Fruit fly (Drosophila melanogaster): ENCODE measurements around the gene CG11791.
A peak's percentile ranks its signal among the peaks of the same experiment; 100 is the strongest.

Gene CG11791

dm6 chr3R:25012016-25012415, 37.4 kb upstream of the CG11791 start:
- TF ChIP-seq CG33017 (tag; optimal IDR thresholded peaks at IDR 0.05) = no peak
- no peak for TF ChIP-seq kay (GFP tag; ENCODE audit: borderline replicate concordance)
- no peak for TF ChIP-seq Crg-1 (GFP tag; optimal IDR thresholded peaks at IDR 0.05)
- TF ChIP-seq CG7045 (GFP tag; optimal IDR thresholded peaks at IDR 0.05) = no peak
- no peak for TF ChIP-seq pad (GFP tag; optimal IDR thresholded peaks at IDR 0.05)
- TF ChIP-seq toe (GFP tag; optimal IDR thresholded peaks at IDR 0.05) = no peak
- TF ChIP-seq CG5204 (GFP tag; optimal IDR thresholded peaks at IDR 0.05) = no peak
- TF ChIP-seq bab1 (GFP tag; optimal IDR thresholded peaks at IDR 0.05) = no peak

DNA sequence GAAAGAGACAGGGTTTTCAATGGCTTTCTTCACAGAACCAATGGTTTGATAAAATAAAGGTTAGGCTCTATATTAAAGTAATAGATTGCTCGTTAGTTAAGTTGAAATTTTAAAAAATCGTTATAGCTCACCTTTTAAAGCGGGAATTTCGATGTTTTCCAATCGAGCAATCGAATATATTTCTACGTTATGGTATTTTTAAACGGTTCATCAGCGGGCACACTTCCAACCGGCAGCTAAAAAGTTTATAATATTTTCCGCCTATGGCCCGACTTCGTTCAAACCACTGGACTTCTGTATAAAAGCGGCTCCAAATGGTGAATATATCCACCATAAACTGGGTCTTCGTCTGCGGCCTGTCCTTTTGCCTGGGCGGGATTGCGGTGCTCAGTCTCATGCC, 26.4 kb upstream of the CG11791 start, which contains the start of gene beta4GalT7:
beta4GalT7 (plus strand) TSS at position 201 of the 400 bp plus-strand sequence.
- TF ChIP-seq CG7045 (GFP tag; optimal IDR thresholded peaks at IDR 0.05) (no peak), Crg-1 (GFP tag; optimal IDR thresholded peaks at IDR 0.05) (no peak), Mnt (GFP tag; optimal IDR thresholded peaks at IDR 0.05) (no peak), cnc (optimal IDR thresholded peaks at IDR 0.05) (no peak), bab1 (GFP tag; optimal IDR thresholded peaks at IDR 0.05) (no peak), toe (GFP tag; optimal IDR thresholded peaks at IDR 0.05) (no peak), kay (GFP tag; ENCODE audit: borderline replicate concordance) (no peak), CG11617 (GFP tag; optimal IDR thresholded peaks at IDR 0.05) (no peak)

- TF ChIP-seq CG7101 (tag; optimal IDR thresholded peaks at IDR 0.05) = peak; percentile 92
- TF ChIP-seq CG7045 (GFP tag; optimal IDR thresholded peaks at IDR 0.05) = peak; percentile 89
- no peak for TF ChIP-seq CG5204 (GFP tag; optimal IDR thresholded peaks at IDR 0.05)
- TF ChIP-seq Hr96 (GFP tag; optimal IDR thresholded peaks at IDR 0.05) = no peak
- TF ChIP-seq Mnt (GFP tag; optimal IDR thresholded peaks at IDR 0.05) = peak; percentile 85
- TF ChIP-seq CG11617 (GFP tag; optimal IDR thresholded peaks at IDR 0.05) = peak; percentile 92
- peak; percentile 65 for TF ChIP-seq ovo (GFP tag; optimal IDR thresholded peaks at IDR 0.05)
- no peak for TF ChIP-seq kay (GFP tag; ENCODE audit: borderline replicate concordance)
- TF ChIP-seq Crg-1 (GFP tag; optimal IDR thresholded peaks at IDR 0.05) = peak; percentile 80
- peak; percentile 91 for TF ChIP-seq CG33017 (tag; optimal IDR thresholded peaks at IDR 0.05)
- peak; percentile 67 for TF ChIP-seq tj (GFP tag; optimal IDR thresholded peaks at IDR 0.05)
- peak; percentile 83 for TF ChIP-seq CG14711 (tag; optimal IDR thresholded peaks at IDR 0.05)
- TF ChIP-seq cic (GFP tag; optimal IDR thresholded peaks at IDR 0.05) = peak; percentile 67
- TF ChIP-seq toe (GFP tag; optimal IDR thresholded peaks at IDR 0.05) = no peak
- TF ChIP-seq cnc (optimal IDR thresholded peaks at IDR 0.05) = no peak
- peak; percentile 94 for TF ChIP-seq bab1 (GFP tag; optimal IDR thresholded peaks at IDR 0.05)
- peak; percentile 93 for TF ChIP-seq CG1620 (GFP tag; optimal IDR thresholded peaks at IDR 0.05)
- peak; percentile 74 for TF ChIP-seq pad (GFP tag; optimal IDR thresholded peaks at IDR 0.05)
- peak; percentile 88 for TF ChIP-seq CG12768 (GFP tag; optimal IDR thresholded peaks at IDR 0.05)
- peak; percentile 85 for TF ChIP-seq Clk (GFP tag; optimal IDR thresholded peaks at IDR 0.05)
These were observed 24.4 kb upstream of the CG11791 start, which contains the start of the genes EMC6 and Hr96 for dm6 chr3R:25024895-25025557. Gene EMC6, minus strand, starts transcription at chr3R:25025017. Gene Hr96, plus strand, starts transcription at chr3R:25025235.

dm6 chr3R:25027281-25028219, 21.9 kb upstream of the CG11791 start:
- no peak for TF ChIP-seq CG1620 (GFP tag; optimal IDR thresholded peaks at IDR 0.05)
- no peak for TF ChIP-seq cic (GFP tag; optimal IDR thresholded peaks at IDR 0.05)
- peak; percentile 28 for TF ChIP-seq CG7045 (GFP tag; optimal IDR thresholded peaks at IDR 0.05)
- no peak for TF ChIP-seq CG33017 (tag; optimal IDR thresholded peaks at IDR 0.05)
- peak; percentile 10 for TF ChIP-seq tj (GFP tag; optimal IDR thresholded peaks at IDR 0.05)
- TF ChIP-seq Mnt (GFP tag; optimal IDR thresholded peaks at IDR 0.05) = peak; percentile 34
- peak; percentile 95 for TF ChIP-seq kay (GFP tag; ENCODE audit: borderline replicate concordance)
- TF ChIP-seq CG7101 (tag; optimal IDR thresholded peaks at IDR 0.05) = peak; percentile 42
- TF ChIP-seq ovo (GFP tag; optimal IDR thresholded peaks at IDR 0.05) = no peak
- peak; percentile 74 for TF ChIP-seq CG11617 (GFP tag; optimal IDR thresholded peaks at IDR 0.05)
- TF ChIP-seq Crg-1 (GFP tag; optimal IDR thresholded peaks at IDR 0.05) = no peak
- peak; percentile 8 for TF ChIP-seq CG14711 (tag; optimal IDR thresholded peaks at IDR 0.05)
- peak; percentile 41 for TF ChIP-seq pad (GFP tag; optimal IDR thresholded peaks at IDR 0.05)
- no peak for TF ChIP-seq bab1 (GFP tag; optimal IDR thresholded peaks at IDR 0.05)
- no peak for TF ChIP-seq Clk (GFP tag; optimal IDR thresholded peaks at IDR 0.05)
- peak; percentile 40 for TF ChIP-seq CG12768 (GFP tag; optimal IDR thresholded peaks at IDR 0.05)

DNA sequence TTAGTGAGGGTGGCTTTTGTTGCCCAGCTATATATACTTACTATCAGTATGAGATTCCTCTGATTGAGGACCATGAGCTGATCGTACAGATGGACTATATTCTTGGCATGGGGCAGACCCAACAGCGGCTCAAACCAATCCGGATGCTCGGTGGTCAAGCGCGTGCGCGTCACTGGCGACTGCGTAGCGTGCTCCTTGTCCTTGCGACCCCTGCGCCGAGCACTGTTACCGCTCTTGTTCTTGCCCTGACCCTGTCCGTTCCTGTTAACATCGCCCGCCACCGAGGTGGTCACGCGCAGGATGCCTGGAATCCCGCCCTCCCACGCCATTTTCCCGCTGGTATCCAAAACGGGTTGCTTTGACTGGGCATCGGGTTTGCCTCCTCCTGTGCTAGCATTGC, 16.7 kb upstream of the CG11791 start:
- TF ChIP-seq Clk (GFP tag; optimal IDR thresholded peaks at IDR 0.05) (no peak), cnc (optimal IDR thresholded peaks at IDR 0.05) (peak in 1 of 2 experiments; percentile 56)

dm6 chr3R:25033142-25033586, 16.3 kb upstream of the CG11791 start, which contains the start of gene Smg6:
Gene Smg6, minus strand, starts transcription at chr3R:25033465.
- peak; percentile 39 for TF ChIP-seq cic (GFP tag; optimal IDR thresholded peaks at IDR 0.05)
- TF ChIP-seq tj (GFP tag; optimal IDR thresholded peaks at IDR 0.05) = peak; percentile 98
- peak; percentile 35 for TF ChIP-seq Mnt (GFP tag; optimal IDR thresholded peaks at IDR 0.05)
- peak; percentile 31 for TF ChIP-seq CG11617 (GFP tag; optimal IDR thresholded peaks at IDR 0.05)
- no peak for TF ChIP-seq cnc (optimal IDR thresholded peaks at IDR 0.05)
- no peak for TF ChIP-seq Crg-1 (GFP tag; optimal IDR thresholded peaks at IDR 0.05)
- peak; percentile 64 for TF ChIP-seq bab1 (GFP tag; optimal IDR thresholded peaks at IDR 0.05)
